Fruit fly (Drosophila melanogaster): ENCODE measurements around the gene drd.

drd gene

dm6 chrX:15121714-15122113, 3.8 kb upstream of the drd start (continued):
- peak; percentile 28 for TF ChIP-seq Asciz (GFP tag; optimal IDR thresholded peaks at IDR 0.05)
- no peak for TF ChIP-seq CG10209 (GFP tag; optimal IDR thresholded peaks at IDR 0.05)
- TF ChIP-seq CG6272 (GFP tag; IDR thresholded peaks at IDR 0.05), result no peak
- no peak for TF ChIP-seq ftz-f1 (GFP tag; optimal IDR thresholded peaks at IDR 0.05)
- no peak for TF ChIP-seq CG9876 (GFP tag; optimal IDR thresholded peaks at IDR 0.05)
- peak; percentile 47 for TF ChIP-seq oc (tag; optimal IDR thresholded peaks at IDR 0.05)
- no peak for TF ChIP-seq Trl (optimal IDR thresholded peaks at IDR 0.05)
- TF ChIP-seq Trl (GFP tag; optimal IDR thresholded peaks at IDR 0.05), result no peak
- no peak for TF ChIP-seq jigr1 (GFP tag; IDR thresholded peaks at IDR 0.05)
- TF ChIP-seq CG12659 (GFP tag; optimal IDR thresholded peaks at IDR 0.05), result no peak
- TF ChIP-seq btn (GFP tag; optimal IDR thresholded peaks at IDR 0.05), result no peak
- TF ChIP-seq HHEX (GFP tag; optimal IDR thresholded peaks at IDR 0.05), result no peak
- TF ChIP-seq Mes4 (GFP tag; optimal IDR thresholded peaks at IDR 0.05), result no peak
- TF ChIP-seq CG15073 (GFP tag; optimal IDR thresholded peaks at IDR 0.05), result no peak
- peak; percentile 50 for TF ChIP-seq CG17359 (tag; optimal IDR thresholded peaks at IDR 0.05)
- TF ChIP-seq CG15269 (tag; optimal IDR thresholded peaks at IDR 0.05), result peak; percentile 47
- TF ChIP-seq bcd (GFP tag; optimal IDR thresholded peaks at IDR 0.05), result no peak
- TF ChIP-seq caup (GFP tag; optimal IDR thresholded peaks at IDR 0.05; ENCODE audit: severe bottlenecking), result no peak
- TF ChIP-seq CG2889 (GFP tag; IDR thresholded peaks at IDR 0.05), result no peak
- TF ChIP-seq CG1602 (GFP tag; optimal IDR thresholded peaks at IDR 0.05), result no peak
- peak; percentile 3 for TF ChIP-seq kah (GFP tag; optimal IDR thresholded peaks at IDR 0.05)
- no peak for TF ChIP-seq CG42726 (GFP tag; IDR thresholded peaks at IDR 0.05; ENCODE audit: partially characterized antibody)
- no peak for TF ChIP-seq CG11398 (GFP tag; optimal IDR thresholded peaks at IDR 0.05)
- TF ChIP-seq CG1603 (tag; optimal IDR thresholded peaks at IDR 0.05), result no peak
- no peak for TF ChIP-seq kni (GFP tag; optimal IDR thresholded peaks at IDR 0.05)
- peak; percentile 33 for TF ChIP-seq CG17829 (tag; optimal IDR thresholded peaks at IDR 0.05)
- TF ChIP-seq ab (GFP tag; optimal IDR thresholded peaks at IDR 0.05), result no peak
- no peak for TF ChIP-seq CG14014 (GFP tag; IDR thresholded peaks at IDR 0.05)
- no peak for TF ChIP-seq twi (tag; optimal IDR thresholded peaks at IDR 0.05)
- no peak for TF ChIP-seq scrt (GFP tag; optimal IDR thresholded peaks at IDR 0.05)
- TF ChIP-seq tgo (GFP tag; IDR thresholded peaks at IDR 0.05), result peak; percentile 39; the same call in 1 of the 3 replicates
- no peak for TF ChIP-seq Ets65A (GFP tag)
- TF ChIP-seq lilli (GFP tag; optimal IDR thresholded peaks at IDR 0.05), result no peak
- no peak for TF ChIP-seq CG3065 (GFP tag; optimal IDR thresholded peaks at IDR 0.05)
- TF ChIP-seq CG17385 (GFP tag; optimal IDR thresholded peaks at IDR 0.05), result peak; percentile 7
- no peak for TF ChIP-seq CG15696 (tag; optimal IDR thresholded peaks at IDR 0.05)
- no peak for TF ChIP-seq disco-r (GFP tag; optimal IDR thresholded peaks at IDR 0.05)
- no peak for TF ChIP-seq H15 (GFP tag; IDR thresholded peaks at IDR 0.05)
- TF ChIP-seq CG1233 (GFP tag; optimal IDR thresholded peaks at IDR 0.05), result no peak
- no peak for TF ChIP-seq Optix (GFP tag; IDR thresholded peaks at IDR 0.05)
- peak; percentile 61 for TF ChIP-seq CG2678 (tag; optimal IDR thresholded peaks at IDR 0.05)
- TF ChIP-seq ken (GFP tag; IDR thresholded peaks at IDR 0.05), result no peak
- TF ChIP-seq Atf-2 (GFP tag; optimal IDR thresholded peaks at IDR 0.05), result no peak
- TF ChIP-seq CG6791 (GFP tag; IDR thresholded peaks at IDR 0.05; ENCODE audit: partially characterized antibody), result no peak
- TF ChIP-seq Hand (GFP tag; optimal IDR thresholded peaks at IDR 0.05), result no peak
- TF ChIP-seq CG7928 (GFP tag; optimal IDR thresholded peaks at IDR 0.05), result no peak
- no peak for TF ChIP-seq pros (GFP tag; optimal IDR thresholded peaks at IDR 0.05)
- TF ChIP-seq chm (GFP tag; IDR thresholded peaks at IDR 0.05), result no peak
- TF ChIP-seq cad (GFP tag; optimal IDR thresholded peaks at IDR 0.05), result no peak
- TF ChIP-seq lmd (GFP tag; IDR thresholded peaks at IDR 0.05), result no peak
- TF ChIP-seq NfI (GFP tag; optimal IDR thresholded peaks at IDR 0.05), result no peak
- no peak for TF ChIP-seq D (optimal IDR thresholded peaks at IDR 0.05)
- no peak for TF ChIP-seq D (GFP tag; optimal IDR thresholded peaks at IDR 0.05)
